Worm (Caenorhabditis elegans) whole organism, late embryonic: Measurements from ENCODE around the gene tag-120.

ENCODE experiments used
- ama-1 ChIP-seq: fragments of 150-350 bp; optimal IDR thresholded peaks from 2 replicates; lab custom pipeline; 2014
- ceh-19 ChIP-seq: fragments of 200-800 bp; sonication (Bioruptor generic); optimal IDR thresholded peaks from 2 replicates; lab custom pipeline; 2018; ENCODE audit warnings: mild to moderate bottlenecking, missing genetic modification characterization, missing compliant biosample characterization
- nhr-232 ChIP-seq: sonication (generic microtip); optimal IDR thresholded peaks from 2 replicates; lab custom pipeline; 2016; ENCODE audit warnings: missing genetic modification characterization, missing compliant biosample characterization
- pqm-1 ChIP-seq: sonication (generic microtip); optimal IDR thresholded peaks from 2 replicates; lab custom pipeline; 2016; ENCODE audit warnings: missing genetic modification characterization, missing compliant biosample characterization
- unc-42 ChIP-seq: sonication (generic microtip); optimal IDR thresholded peaks from 2 replicates; lab custom pipeline; 2016; ENCODE audit warnings: missing genotype, missing genetic modification characterization, missing compliant biosample characterization

- no peak for TF ChIP-seq unc-42 (tag; lab: Kevin White, UChicago)
- no peak for TF ChIP-seq ceh-19 (GFP tag; lab: Kevin White, UChicago)
- TF ChIP-seq nhr-232 (tag; lab: Kevin White, UChicago): no peak
- no peak for TF ChIP-seq pqm-1
- no peak for TF ChIP-seq ama-1 (lab: Kevin White, UChicago)
Measured at ce11 chrV:9714909-9715308, 5.3 kb upstream of the tag-120 start, which contains the start of gene F40F9.3.
